Worm (Caenorhabditis elegans): Measurements from ENCODE around the gene usp-46.

Gene usp-46

DNA sequence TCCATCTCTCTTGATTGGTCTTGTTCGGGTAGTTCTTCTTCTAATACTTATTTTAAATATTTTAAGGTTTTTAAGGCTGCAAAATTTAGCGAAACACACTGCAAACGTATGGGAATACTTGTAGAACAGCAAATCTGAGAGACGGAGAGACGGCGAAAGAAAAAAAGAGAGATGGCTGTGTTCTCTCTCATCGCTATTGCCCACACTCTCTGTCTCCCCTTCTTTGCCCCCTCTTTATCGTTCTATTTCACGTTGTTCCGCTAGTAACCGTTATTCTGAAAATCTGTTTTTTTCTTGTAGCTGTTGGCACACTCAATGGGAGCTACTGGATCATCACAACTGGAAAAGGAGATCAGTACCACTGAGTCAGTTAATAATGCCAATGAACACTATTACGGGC lies at the start of gene usp-46:
Gene usp-46, plus strand, starts transcription at position 301 of the 400 bp plus-strand sequence.
- peak; percentile 22 for TF ChIP-seq C34F6.9 (tag; optimal IDR thresholded peaks at IDR 0.05)
- TF ChIP-seq ztf-11 (tag; optimal IDR thresholded peaks at IDR 0.05) = no peak
- TF ChIP-seq nhr-129 (tag; optimal IDR thresholded peaks at IDR 0.05) = peak; percentile 5
- peak in 1 of 2 experiments; percentile 15 for TF ChIP-seq lsy-2 (tag; optimal IDR thresholded peaks at IDR 0.05)

DNA sequence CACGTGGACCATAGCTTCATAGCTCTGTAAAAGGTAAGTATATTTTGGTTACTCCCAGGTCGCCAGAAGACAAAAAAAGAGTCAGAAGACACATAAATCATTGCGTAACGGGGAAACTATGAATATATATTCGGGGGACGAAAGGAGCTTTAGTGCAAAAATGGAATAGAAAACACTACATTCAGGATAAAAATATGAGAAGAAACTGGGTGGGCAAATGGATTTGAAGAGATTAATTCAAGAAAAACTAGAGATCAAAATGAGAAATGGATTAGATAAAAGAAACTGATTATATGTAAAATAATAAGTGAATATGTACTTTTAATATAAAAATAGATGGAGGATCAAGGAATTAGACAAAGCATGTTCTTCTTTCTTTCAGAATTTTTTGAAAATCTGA lies 49.0 kb upstream of the usp-46 start, which contains the start of gene C07A9.12:
Gene C07A9.12, minus strand, starts transcription at position 101 of the 400 bp plus-strand sequence.
- TF ChIP-seq aly-2 (tag; optimal IDR thresholded peaks at IDR 0.05) (no peak), skn-1 (tag; optimal IDR thresholded peaks at IDR 0.05) (no peak)

DNA sequence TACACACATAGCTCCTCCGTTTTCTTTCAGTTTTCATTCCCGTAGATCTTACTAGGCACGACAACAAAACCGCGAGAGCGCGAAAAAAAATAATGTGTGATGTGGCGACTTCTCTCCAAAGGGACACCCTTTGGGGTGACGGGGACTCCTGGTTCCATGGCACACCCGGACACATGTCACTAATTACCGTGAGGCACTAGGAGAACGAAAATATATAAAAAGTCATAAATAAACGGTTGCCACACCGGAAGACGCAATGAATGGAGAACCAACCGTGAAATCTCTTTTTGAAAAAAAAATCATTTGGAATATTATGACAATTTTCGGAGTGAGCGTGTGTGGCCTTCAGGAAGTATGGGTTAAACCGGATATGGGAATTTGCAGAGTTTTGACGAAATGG lies 46.0 kb upstream of the usp-46 start:
- TF ChIP-seq alr-1 (tag; optimal IDR thresholded peaks at IDR 0.05) (no peak), sma-3 (GFP tag; optimal IDR thresholded peaks at IDR 0.05) (no peak), egl-27 (tag; optimal IDR thresholded peaks at IDR 0.05) (no peak), nhr-21 (tag; optimal IDR thresholded peaks at IDR 0.05) (no peak), nhr-6 (tag; optimal IDR thresholded peaks at IDR 0.05) (no peak), elt-1 (tag; optimal IDR thresholded peaks at IDR 0.05) (no peak), mab-5 (tag; optimal IDR thresholded peaks at IDR 0.05) (no peak), blmp-1 (tag; optimal IDR thresholded peaks at IDR 0.05; ENCODE audit: insufficient read depth) (no peak), nhr-23 (tag; optimal IDR thresholded peaks at IDR 0.05) (no peak), unc-55 (GFP tag; optimal IDR thresholded peaks at IDR 0.05) (no peak)

DNA sequence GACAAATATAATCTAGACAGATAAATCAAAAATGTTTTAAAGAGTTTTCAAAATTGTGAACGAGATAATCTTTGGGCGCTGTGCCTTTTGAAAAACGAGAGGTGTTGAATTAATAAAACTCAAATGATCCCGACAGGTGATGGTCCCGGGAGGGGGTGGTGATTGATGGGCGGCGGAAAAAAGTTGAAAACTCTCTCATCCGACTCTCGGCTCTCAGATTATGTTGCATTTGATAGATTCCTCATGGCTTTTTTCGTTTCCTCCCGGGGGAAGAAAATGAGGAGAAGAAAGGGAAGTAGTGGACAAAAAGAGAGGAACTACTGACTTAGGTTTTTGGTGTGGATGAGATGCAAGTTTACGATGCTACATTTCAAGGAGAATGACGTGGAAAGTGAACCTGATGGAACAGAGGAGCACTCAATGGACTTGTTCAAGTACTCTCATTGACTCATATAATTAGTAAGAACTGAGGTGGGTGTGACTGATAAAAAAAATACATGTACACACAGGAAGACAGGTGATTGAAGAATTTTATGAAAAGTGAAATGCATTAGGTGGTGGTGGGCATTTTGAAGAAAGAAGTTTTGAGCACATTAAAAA lies 45.0 kb upstream of the usp-46 start:
- TF ChIP-seq ztf-1 (GFP tag; conservative IDR thresholded peaks at IDR 0.05) = no peak
- no peak for TF ChIP-seq dmd-4 (tag; optimal IDR thresholded peaks at IDR 0.05)
- no peak for TF ChIP-seq nhr-6 (tag; optimal IDR thresholded peaks at IDR 0.05)
- TF ChIP-seq lin-11 (tag; optimal IDR thresholded peaks at IDR 0.05) = no peak
- peak; percentile 40 for TF ChIP-seq zag-1 (tag; optimal IDR thresholded peaks at IDR 0.05)
- no peak for TF ChIP-seq ceh-16 (tag; optimal IDR thresholded peaks at IDR 0.05)
- no peak for TF ChIP-seq R02D3.7 (tag; optimal IDR thresholded peaks at IDR 0.05)
- TF ChIP-seq lsy-2 (tag; optimal IDR thresholded peaks at IDR 0.05) = peak in 1 of 2 experiments; percentile 44
- no peak for TF ChIP-seq mbf-1 (tag; optimal IDR thresholded peaks at IDR 0.05)
- no peak for TF ChIP-seq skn-1 (tag; optimal IDR thresholded peaks at IDR 0.05)
- no peak for TF ChIP-seq Y55F3AM.14 (GFP tag; optimal IDR thresholded peaks at IDR 0.05)
- TF ChIP-seq elt-1 (tag; optimal IDR thresholded peaks at IDR 0.05) = no peak
- no peak for TF ChIP-seq ama-1 (optimal IDR thresholded peaks at IDR 0.05)
- TF ChIP-seq unc-39 (tag; optimal IDR thresholded peaks at IDR 0.05) = no peak
- TF ChIP-seq ztf-4 (tag; optimal IDR thresholded peaks at IDR 0.05) = no peak
- TF ChIP-seq mdl-1 (tag; optimal IDR thresholded peaks at IDR 0.05) = no peak
- no peak for TF ChIP-seq gmeb-1 (tag; optimal IDR thresholded peaks at IDR 0.05)
- TF ChIP-seq C34F6.9 (tag; optimal IDR thresholded peaks at IDR 0.05) = peak; percentile 8
- TF ChIP-seq lin-13 (GFP tag; optimal IDR thresholded peaks at IDR 0.05) = no peak
- TF ChIP-seq mab-5 (tag; optimal IDR thresholded peaks at IDR 0.05) = peak; percentile 45
- no peak for TF ChIP-seq crh-2 (tag; optimal IDR thresholded peaks at IDR 0.05)

DNA sequence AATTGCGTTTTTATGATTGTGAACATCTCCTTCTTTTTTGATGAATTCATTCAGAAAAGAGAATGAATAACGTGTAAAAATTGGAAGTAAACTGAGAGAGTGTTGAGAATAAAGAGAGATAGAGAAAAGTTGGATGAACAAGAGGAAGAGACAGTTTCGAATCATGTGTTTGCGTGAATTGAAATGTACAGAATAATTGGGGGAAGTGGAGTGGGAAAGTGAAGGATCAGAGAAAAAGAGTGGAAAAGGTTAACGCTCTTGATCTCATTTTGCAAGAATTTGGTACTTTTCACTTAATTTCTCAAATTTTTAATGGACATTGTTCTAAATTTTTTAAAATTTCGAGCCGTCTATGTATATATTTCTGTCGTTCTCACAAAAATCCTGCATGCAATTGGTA lies 43.1 kb upstream of the usp-46 start:
- no peak for TF ChIP-seq mab-5 (tag; optimal IDR thresholded peaks at IDR 0.05)
- TF ChIP-seq lin-11 (tag; optimal IDR thresholded peaks at IDR 0.05) = no peak
- no peak for TF ChIP-seq nhr-21 (tag; optimal IDR thresholded peaks at IDR 0.05)
- TF ChIP-seq C34F6.9 (tag; optimal IDR thresholded peaks at IDR 0.05) = no peak
- peak; percentile 19 for TF ChIP-seq nhr-129 (tag; optimal IDR thresholded peaks at IDR 0.05)

DNA sequence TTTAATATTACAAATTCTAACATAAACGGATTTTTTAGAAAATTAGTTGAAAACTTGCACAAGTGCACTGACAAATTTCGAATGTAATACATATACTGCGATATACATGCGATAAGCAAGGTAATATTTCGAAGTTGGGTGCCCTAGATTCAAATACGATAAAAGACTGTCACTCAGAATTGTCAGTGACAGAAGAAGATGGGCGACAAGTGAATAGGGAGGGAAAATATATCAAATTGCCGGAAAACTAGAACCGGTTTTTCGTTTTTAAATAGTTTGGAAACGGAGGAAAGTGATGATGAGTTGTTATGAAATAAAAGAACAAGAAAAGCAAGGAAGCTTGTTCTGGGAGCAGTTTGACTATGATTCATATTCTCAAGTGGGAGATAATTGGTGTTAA lies 42.4 kb upstream of the usp-46 start:
- no peak for TF ChIP-seq unc-62 (GFP tag; optimal IDR thresholded peaks at IDR 0.05)
- TF ChIP-seq lin-13 (GFP tag; optimal IDR thresholded peaks at IDR 0.05) = no peak
- no peak for TF ChIP-seq sma-9 (GFP tag; optimal IDR thresholded peaks at IDR 0.05)
- TF ChIP-seq sma-9 (tag; optimal IDR thresholded peaks at IDR 0.05) = no peak
- no peak for TF ChIP-seq lin-11 (tag; optimal IDR thresholded peaks at IDR 0.05)
- no peak for TF ChIP-seq zag-1 (tag; optimal IDR thresholded peaks at IDR 0.05)
- no peak for TF ChIP-seq fos-1 (tag; optimal IDR thresholded peaks at IDR 0.05)
- no peak for TF ChIP-seq R02D3.7 (tag; optimal IDR thresholded peaks at IDR 0.05)
- no peak for TF ChIP-seq ZK546.5 (tag; optimal IDR thresholded peaks at IDR 0.05)
- TF ChIP-seq sma-3 (GFP tag; optimal IDR thresholded peaks at IDR 0.05) = no peak
- no peak for TF ChIP-seq nhr-129 (tag; optimal IDR thresholded peaks at IDR 0.05)
- no peak for TF ChIP-seq aly-2 (tag; optimal IDR thresholded peaks at IDR 0.05)
- TF ChIP-seq sem-4 (tag; optimal IDR thresholded peaks at IDR 0.05) = no peak
- no peak for TF ChIP-seq gmeb-1 (tag; optimal IDR thresholded peaks at IDR 0.05)
- TF ChIP-seq ceh-16 (tag; optimal IDR thresholded peaks at IDR 0.05) = no peak
- TF ChIP-seq ama-1 (optimal IDR thresholded peaks at IDR 0.05) = no peak
- TF ChIP-seq nhr-23 (tag; optimal IDR thresholded peaks at IDR 0.05) = no peak
- TF ChIP-seq ztf-1 (GFP tag; conservative IDR thresholded peaks at IDR 0.05) = no peak
- TF ChIP-seq crh-2 (tag; optimal IDR thresholded peaks at IDR 0.05) = no peak
- no peak for TF ChIP-seq nhr-237 (tag; optimal IDR thresholded peaks at IDR 0.05)

All from whole organism, L2 larva.